Worm (Caenorhabditis elegans) whole organism, early embryonic: ENCODE data around the gene F55C9.5.

Source experiments
- ama-1 ChIP-seq: fragments of 150-350 bp; optimal IDR thresholded peaks from 2 replicates; lab custom pipeline; 2014
- flt-1 ChIP-seq: fragments of 200-800 bp; sonication (Bioruptor generic); IDR thresholded peaks from 2 replicates; pipeline ENCODE4 v1.3.6; 2022; ENCODE audit warnings: missing genetic modification characterization, missing compliant biosample characterization
- hmbx-1 ChIP-seq: sonication (generic microtip); optimal IDR thresholded peaks from 2 replicates; lab custom pipeline; 2016; ENCODE audit warnings: mild to moderate bottlenecking, missing genetic modification characterization, missing compliant biosample characterization
- hmg-4 ChIP-seq: fragments of 200-800 bp; sonication (Bioruptor generic); optimal IDR thresholded peaks from 2 replicates; lab custom pipeline; 2018; ENCODE audit warnings: mild to moderate bottlenecking, missing genetic modification characterization, missing compliant biosample characterization
- hnd-1 ChIP-seq: sonication (generic microtip); optimal IDR thresholded peaks from 2 replicates; lab custom pipeline; 2016; ENCODE audit warnings: missing genetic modification characterization, missing compliant biosample characterization
- pes-1 ChIP-seq: fragments of 200-800 bp; sonication (Bioruptor generic); IDR thresholded peaks from 2 replicates; pipeline ENCODE4 v1.3.6; 2022; ENCODE audit warnings: missing genetic modification reagents, missing genetic modification characterization, missing compliant biosample characterization
- scrt-1 ChIP-seq: fragments of 200-800 bp; sonication (Bioruptor generic); IDR thresholded peaks from 2 replicates; pipeline ENCODE4 v1.3.6; 2022; ENCODE audit warnings: missing genetic modification characterization, missing compliant biosample characterization
- sea-1 ChIP-seq: fragments of 200-800 bp; sonication (Bioruptor generic); conservative IDR thresholded peaks from 2 replicates; pipeline ENCODE4 v1.3.6; 2022; ENCODE audit warnings: missing genetic modification characterization, missing compliant biosample characterization
- tbx-11 ChIP-seq: fragments of 200-800 bp; sonication (Bioruptor generic); IDR thresholded peaks from 2 replicates; pipeline ENCODE4 v1.3.6; 2022; ENCODE audit warnings: missing genetic modification characterization, missing compliant biosample characterization
- tbx-37 ChIP-seq: fragments of 200-800 bp; sonication (Bioruptor generic); conservative IDR thresholded peaks from 2 replicates; pipeline ENCODE4 v1.3.6; 2022; ENCODE audit warnings: missing genetic modification reagents, missing genetic modification characterization, missing compliant biosample characterization
- tra-4 ChIP-seq: sonication (generic microtip); optimal IDR thresholded peaks from 2 replicates; lab custom pipeline; 2017; ENCODE audit warnings: missing genetic modification characterization, missing compliant biosample characterization

- TF ChIP-seq ama-1 (lab: Kevin White, UChicago) (no peak), hnd-1 (tag; lab: Kevin White, UChicago) (no peak), scrt-1 (no peak), pes-1 (GFP tag; lab: Robert Waterston, UW) (no peak), sea-1 (GFP tag; lab: Robert Waterston, UW) (no peak), flt-1 (GFP tag; lab: Robert Waterston, UW) (no peak), tbx-11 (GFP tag; lab: Robert Waterston, UW) (no peak), tbx-37 (GFP tag; lab: Robert Waterston, UW) (no peak), tra-4 (tag; lab: Kevin White, UChicago) (no peak), hmbx-1 (tag; lab: Kevin White, UChicago) (no peak), hmg-4 (GFP tag; lab: Kevin White, UChicago) (no peak)
These were observed 33.5 kb downstream of the F55C9.5 start for ce11 chrV:19259403-19259802.
